Worm (Caenorhabditis elegans): Measurements from ENCODE around the gene R11D1.7.

DNA sequence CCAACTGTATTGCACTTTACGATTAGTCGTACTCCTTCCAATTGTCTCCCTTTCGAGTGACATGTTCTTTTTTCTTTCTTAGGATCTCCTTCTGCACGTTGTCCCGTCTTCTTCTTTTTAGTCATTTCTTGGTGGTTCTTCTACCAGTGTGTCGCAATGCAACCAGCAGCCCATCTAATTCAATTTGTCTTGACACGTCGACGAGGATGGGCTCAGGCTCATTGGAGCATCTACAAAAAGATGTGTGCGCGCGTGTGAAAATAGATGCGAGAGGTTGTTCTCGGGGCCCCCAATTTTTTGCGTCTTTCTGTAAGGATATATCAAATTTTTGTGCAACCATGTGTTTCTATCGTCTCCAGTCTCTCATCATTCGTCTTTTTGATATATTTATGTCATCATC, 18.2 kb upstream of the R11D1.7 start:
- TF ChIP-seq snpc-4 (tag; optimal IDR thresholded peaks at IDR 0.05) (no peak), lsy-2 (tag; optimal IDR thresholded peaks at IDR 0.05) (no peak)
